Worm (Caenorhabditis elegans): Measurements from ENCODE around the gene R03C1.1.

ce11 chrII:14867530-14867929 is 42.7 kb downstream of the R03C1.1 start:
- TF ChIP-seq ceh-36 (tag; optimal IDR thresholded peaks at IDR 0.05): no peak
- TF ChIP-seq ama-1 (optimal IDR thresholded peaks at IDR 0.05): no peak
- TF ChIP-seq F13C5.2 (tag; optimal IDR thresholded peaks at IDR 0.05): no peak
- no peak for TF ChIP-seq flt-1 (GFP tag; IDR thresholded peaks at IDR 0.05)
- TF ChIP-seq hmg-4 (GFP tag; optimal IDR thresholded peaks at IDR 0.05): no peak
- TF ChIP-seq scrt-1 (GFP tag; IDR thresholded peaks at IDR 0.05): no peak
- no peak for TF ChIP-seq hnd-1 (tag; optimal IDR thresholded peaks at IDR 0.05)
- TF ChIP-seq hmbx-1 (tag; optimal IDR thresholded peaks at IDR 0.05): no peak
- no peak for TF ChIP-seq tbx-11 (GFP tag; IDR thresholded peaks at IDR 0.05)
- no peak for TF ChIP-seq sea-1 (GFP tag; conservative IDR thresholded peaks at IDR 0.05)

All from whole organism, early embryonic.